Worm (Caenorhabditis elegans) whole organism, mixed stage, embryonic: ENCODE results near the gene C39E9.12.

Source experiments
- bed-3 ChIP-seq: fragments of 200-800 bp; sonication (Bioruptor generic); optimal IDR thresholded peaks from 3 replicates; lab custom pipeline; 2018; ENCODE audit warnings: mild to moderate bottlenecking, missing genetic modification characterization, moderate library complexity, missing compliant biosample characterization
- ceh-43 ChIP-seq: fragments of 200-800 bp; sonication (Bioruptor generic); optimal IDR thresholded peaks from 2 replicates; lab custom pipeline; 2018; ENCODE audit warnings: mild to moderate bottlenecking, missing genetic modification characterization, moderate library complexity, missing compliant biosample characterization
- ceh-83 ChIP-seq: fragments of 200-800 bp; sonication (Bioruptor generic); optimal IDR thresholded peaks from 2 replicates; lab custom pipeline; 2018; ENCODE audit warnings: mild to moderate bottlenecking, missing genetic modification characterization, missing compliant biosample characterization
- ces-1 ChIP-seq: fragments of 150-350 bp; optimal IDR thresholded peaks from 2 replicates; lab custom pipeline; 2014; ENCODE audit warnings: missing biosample characterization, missing genetic modification reagents, missing genetic modification characterization
- cnd-1 ChIP-seq: fragments of 200-800 bp; sonication (Bioruptor generic); optimal IDR thresholded peaks from 2 replicates; lab custom pipeline; 2018; ENCODE audit warnings: mild to moderate bottlenecking, missing genetic modification characterization, missing compliant biosample characterization
- drap-1 ChIP-seq: fragments of 200-800 bp; sonication (Bioruptor generic); optimal IDR thresholded peaks from 3 replicates; lab custom pipeline; 2018; ENCODE audit warnings: mild to moderate bottlenecking, missing genetic modification characterization, missing compliant biosample characterization
- elt-1 ChIP-seq: sonication (generic microtip); optimal IDR thresholded peaks from 2 replicates; lab custom pipeline; 2017; ENCODE audit warnings: missing genetic modification characterization, mild to moderate bottlenecking, missing compliant biosample characterization, antibody characterized with exemption, moderate library complexity, borderline replicate concordance; ENCODE audit not compliant: insufficient read depth
- elt-3 ChIP-seq: fragments of 150-350 bp; optimal IDR thresholded peaks from 2 replicates; lab custom pipeline; 2014; ENCODE audit warnings: missing biosample characterization, missing genetic modification characterization
- flh-1 ChIP-seq: fragments of 200-800 bp; sonication (Bioruptor generic); optimal IDR thresholded peaks from 2 replicates; lab custom pipeline; 2018; ENCODE audit warnings: mild to moderate bottlenecking, missing genetic modification characterization, moderate library complexity, missing compliant biosample characterization
- ham-2 ChIP-seq: fragments of 200-800 bp; sonication (Bioruptor generic); optimal IDR thresholded peaks from 2 replicates; lab custom pipeline; 2018; ENCODE audit warnings: mild to moderate bottlenecking, missing genetic modification characterization, missing compliant biosample characterization
- hlh-1 ChIP-seq: fragments of 150-350 bp; optimal IDR thresholded peaks from 2 replicates; lab custom pipeline; 2014; ENCODE audit warnings: missing biosample characterization, missing genetic modification reagents, missing genetic modification characterization
- lin-13 ChIP-seq: fragments of 150-350 bp; optimal IDR thresholded peaks from 2 replicates; lab custom pipeline; 2014; ENCODE audit warnings: missing biosample characterization, missing genetic modification characterization
- lin-32 ChIP-seq: fragments of 200-800 bp; sonication (Bioruptor generic); optimal IDR thresholded peaks from 2 replicates; lab custom pipeline; 2018; ENCODE audit warnings: mild to moderate bottlenecking, missing genetic modification characterization, missing compliant biosample characterization
- lsy-2 ChIP-seq: fragments of 150-350 bp; optimal IDR thresholded peaks from 2 replicates; lab custom pipeline; 2014; ENCODE audit warnings: missing biosample characterization, missing genetic modification characterization
- mab-5 ChIP-seq: fragments of 150-350 bp; optimal IDR thresholded peaks from 2 replicates; lab custom pipeline; 2014; ENCODE audit warnings: missing biosample characterization, missing genetic modification characterization
- nhr-12 ChIP-seq: fragments of 150-350 bp; optimal IDR thresholded peaks from 2 replicates; lab custom pipeline; 2014; ENCODE audit warnings: missing biosample characterization, missing genetic modification characterization
- nhr-2 ChIP-seq: fragments of 150-350 bp; optimal IDR thresholded peaks from 2 replicates; lab custom pipeline; 2014; ENCODE audit warnings: missing biosample characterization, missing genetic modification characterization
- nhr-237 ChIP-seq: fragments of 150-350 bp; optimal IDR thresholded peaks from 2 replicates; lab custom pipeline; 2014; ENCODE audit warnings: missing biosample characterization, missing genetic modification characterization
- nhr-28 ChIP-seq: fragments of 150-350 bp; optimal IDR thresholded peaks from 2 replicates; lab custom pipeline; 2014; ENCODE audit warnings: missing biosample characterization, missing genetic modification characterization
- pha-4 ChIP-seq: fragments of 150-350 bp; optimal IDR thresholded peaks from 2 replicates; lab custom pipeline; 2018; ENCODE audit warnings: missing biosample characterization, missing genetic modification reagents, missing genetic modification characterization
- sem-2 ChIP-seq: fragments of 200-800 bp; sonication (Bioruptor generic); optimal IDR thresholded peaks from 2 replicates; lab custom pipeline; 2018; ENCODE audit warnings: mild to moderate bottlenecking, missing genetic modification characterization, missing compliant biosample characterization
- snpc-4 ChIP-seq: fragments of 150-350 bp; optimal IDR thresholded peaks from 2 replicates; lab custom pipeline; 2014; ENCODE audit warnings: missing biosample characterization, missing genetic modification characterization
- sptf-1 ChIP-seq: sonication (generic microtip); optimal IDR thresholded peaks from 2 replicates; lab custom pipeline; 2017; ENCODE audit warnings: mild to moderate bottlenecking, missing genetic modification characterization, moderate library complexity, missing compliant biosample characterization
- tbx-8 ChIP-seq: fragments of 200-800 bp; sonication (Bioruptor generic); optimal IDR thresholded peaks from 2 replicates; lab custom pipeline; 2018; ENCODE audit warnings: mild to moderate bottlenecking, missing genetic modification characterization, moderate library complexity, missing compliant biosample characterization
- unc-39 ChIP-seq: fragments of 150-350 bp; optimal IDR thresholded peaks from 2 replicates; lab custom pipeline; 2014; ENCODE audit warnings: missing biosample characterization, missing genetic modification characterization
- unc-62 ChIP-seq: fragments of 150-350 bp; optimal IDR thresholded peaks from 2 replicates; lab custom pipeline; 2014; ENCODE audit warnings: missing biosample characterization, missing genetic modification reagents, missing genetic modification characterization
- zip-8 ChIP-seq: fragments of 150-350 bp; optimal IDR thresholded peaks from 2 replicates; lab custom pipeline; 2014; ENCODE audit warnings: missing biosample characterization, missing genetic modification characterization
- ztf-11 ChIP-seq: fragments of 150-350 bp; optimal IDR thresholded peaks from 2 replicates; lab custom pipeline; 2014; ENCODE audit warnings: missing biosample characterization, missing genetic modification characterization

Gene C39E9.12

ce11 chrIV:13112982-13113381 lies 19.2 kb downstream of the C39E9.12 start, which contains the start of gene best-2:
best-2 (minus strand) TSS chrIV:13113082.
- TF ChIP-seq ceh-83 (GFP tag; lab: Kevin White, UChicago) (no peak), unc-62 (GFP tag; lab: Kevin White, UChicago) (no peak), elt-3 (tag; lab: Kevin White, UChicago) (no peak), sem-2 (GFP tag; lab: Kevin White, UChicago) (no peak), sptf-1 (tag; lab: Kevin White, UChicago) (no peak), nhr-2 (tag; lab: Kevin White, UChicago) (no peak), nhr-12 (tag; lab: Kevin White, UChicago) (no peak), snpc-4 (tag; lab: Kevin White, UChicago) (no peak), hlh-1 (no peak), ces-1 (GFP tag; lab: Kevin White, UChicago) (no peak), zip-8 (no peak), cnd-1 (tag; lab: Kevin White, UChicago) (no peak), bed-3 (no peak), nhr-28 (tag; lab: Kevin White, UChicago) (no peak), flh-1 (no peak), pha-4 (tag; lab: Kevin White, UChicago) (no peak), unc-39 (tag; lab: Kevin White, UChicago) (no peak)

DNA sequence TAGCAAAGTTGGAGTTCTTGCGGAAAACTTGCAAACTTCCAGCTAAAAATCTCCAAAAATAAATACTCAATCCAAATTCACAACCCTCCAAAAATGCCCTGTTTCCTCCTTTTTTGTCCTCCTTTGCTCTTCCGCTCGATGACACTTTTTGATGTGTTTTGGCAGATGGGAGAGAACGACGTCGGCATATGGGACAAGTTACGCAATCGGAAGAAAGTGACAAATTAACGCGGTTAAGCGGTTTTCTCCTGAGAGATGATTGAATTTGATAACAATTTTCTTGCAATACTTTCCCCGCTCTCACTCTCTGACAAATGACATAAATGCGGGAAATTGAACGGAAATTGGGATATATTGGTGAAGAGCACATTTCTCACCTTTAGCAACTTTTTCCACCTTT lies 22.9 kb downstream of the C39E9.12 start:
- no peak for TF ChIP-seq elt-3 (tag; lab: Kevin White, UChicago)
- peak; percentile 51 for TF ChIP-seq cnd-1 (tag; lab: Kevin White, UChicago)
- TF ChIP-seq nhr-12 (tag; lab: Kevin White, UChicago) = no peak
- no peak for TF ChIP-seq ham-2 (GFP tag; lab: Kevin White, UChicago)
- peak; percentile 60 for TF ChIP-seq zip-8
- no peak for TF ChIP-seq sptf-1 (tag; lab: Kevin White, UChicago)
- TF ChIP-seq nhr-2 (tag; lab: Kevin White, UChicago) = peak; percentile 59
- TF ChIP-seq ceh-83 (GFP tag; lab: Kevin White, UChicago) = no peak
- no peak for TF ChIP-seq lsy-2 (tag; lab: Kevin White, UChicago)
- TF ChIP-seq lin-32 (GFP tag; lab: Kevin White, UChicago) = no peak
- no peak for TF ChIP-seq flh-1
- TF ChIP-seq unc-62 (GFP tag; lab: Kevin White, UChicago) = peak; percentile 3
- no peak for TF ChIP-seq snpc-4 (tag; lab: Kevin White, UChicago)
- TF ChIP-seq nhr-28 (tag; lab: Kevin White, UChicago) = no peak

ce11 chrIV:13118794-13119193 lies 25.0 kb downstream of the C39E9.12 start, which contains the start of gene unc-30:
unc-30 (plus strand) TSS chrIV:13118977.
- TF ChIP-seq lsy-2 (tag; lab: Kevin White, UChicago) = peak; percentile 58
- TF ChIP-seq lin-13 = no peak
- TF ChIP-seq flh-1 = no peak
- no peak for TF ChIP-seq cnd-1 (tag; lab: Kevin White, UChicago)
- TF ChIP-seq sem-2 (GFP tag; lab: Kevin White, UChicago) = no peak
- TF ChIP-seq, all 35 proteins: peak for 1

DNA sequence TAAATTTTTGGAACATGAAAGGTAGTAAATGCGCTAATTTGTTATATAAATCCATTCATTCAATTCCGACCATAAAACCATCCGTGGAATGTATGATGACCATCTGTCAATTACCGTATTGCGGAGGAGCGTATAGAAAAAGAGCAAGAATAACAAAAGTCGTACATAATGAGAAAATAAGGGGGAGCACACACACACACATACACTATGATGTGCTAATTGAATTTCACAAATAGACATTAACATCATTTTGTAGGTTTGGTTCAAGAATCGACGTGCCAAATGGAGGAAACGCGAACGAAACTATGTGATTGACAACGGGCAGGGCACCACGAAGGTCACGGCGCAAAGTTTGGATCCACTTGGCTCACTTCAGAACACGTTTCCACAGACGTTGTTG lies 27.6 kb downstream of the C39E9.12 start:
- peak; percentile 67 for TF ChIP-seq ces-1 (GFP tag; lab: Kevin White, UChicago)
- TF ChIP-seq pha-4 (tag; lab: Kevin White, UChicago) = no peak
- no peak for TF ChIP-seq mab-5 (tag; lab: Kevin White, UChicago)
- TF ChIP-seq lsy-2 (tag; lab: Kevin White, UChicago) = no peak
- no peak for TF ChIP-seq elt-3 (tag; lab: Kevin White, UChicago)
- no peak for TF ChIP-seq lin-13
- TF ChIP-seq cnd-1 (tag; lab: Kevin White, UChicago) = peak; percentile 57
- TF ChIP-seq sem-2 (GFP tag; lab: Kevin White, UChicago) = no peak
- TF ChIP-seq zip-8 = no peak
- TF ChIP-seq unc-62 (GFP tag; lab: Kevin White, UChicago) = no peak
- TF ChIP-seq snpc-4 (tag; lab: Kevin White, UChicago) = no peak
- no peak for TF ChIP-seq nhr-237 (tag; lab: Kevin White, UChicago)

ce11 chrIV:13125999-13126398 lies 32.2 kb downstream of the C39E9.12 start:
- TF ChIP-seq ceh-43 (GFP tag; lab: Kevin White, UChicago) (no peak), nhr-12 (tag; lab: Kevin White, UChicago) (no peak), nhr-237 (tag; lab: Kevin White, UChicago) (no peak), elt-1 (tag; lab: Kevin White, UChicago) (no peak), unc-62 (GFP tag; lab: Kevin White, UChicago) (peak; percentile 17), tbx-8 (GFP tag; lab: Kevin White, UChicago) (no peak), hlh-1 (peak; percentile 92), pha-4 (tag; lab: Kevin White, UChicago) (no peak), ztf-11 (tag; lab: Kevin White, UChicago) (no peak), sptf-1 (tag; lab: Kevin White, UChicago) (no peak), bed-3 (no peak), lin-13 (no peak), drap-1 (GFP tag; lab: Kevin White, UChicago) (no peak)
- TF ChIP-seq, all 35 proteins: peak for 2
